Fruit fly (Drosophila melanogaster): ENCODE results near the gene hay.

The hay gene

DNA sequence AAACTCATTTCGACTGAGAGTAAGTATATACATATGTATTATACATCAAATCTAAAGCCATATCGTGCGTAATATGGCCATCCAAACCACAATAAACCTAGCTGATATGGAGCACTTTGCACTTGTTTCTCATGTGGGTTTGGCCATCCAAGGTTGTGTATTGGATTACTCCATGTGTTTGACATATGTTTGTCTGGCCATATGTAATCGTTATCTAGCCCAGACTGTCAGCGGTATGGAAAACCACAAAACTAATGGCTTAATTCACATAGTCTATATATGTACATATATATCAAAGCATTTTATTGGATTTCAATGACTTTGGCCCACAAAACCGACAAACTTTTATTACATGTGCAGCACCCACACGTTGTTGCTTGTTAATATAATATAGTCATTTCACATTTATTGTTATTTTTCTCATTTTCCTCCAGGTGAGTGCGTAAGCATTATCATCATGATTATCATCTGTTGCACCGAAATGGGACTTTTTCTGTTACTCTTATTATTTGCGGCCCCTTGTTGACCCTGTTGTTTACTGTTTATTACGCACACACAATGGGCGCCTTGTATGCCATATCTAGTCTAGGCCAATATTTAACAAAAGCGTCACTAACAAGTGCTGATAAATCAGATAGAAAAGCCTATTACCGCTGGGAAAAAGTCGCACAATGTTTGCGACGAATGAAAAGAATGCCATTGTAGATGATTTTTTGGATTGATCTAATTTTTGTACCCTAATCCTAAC lies 25.7 kb downstream of the hay start (continued):
- peak; percentile 28 for TF ChIP-seq pum (GFP tag; optimal IDR thresholded peaks at IDR 0.05)
- no peak for TF ChIP-seq jigr1 (GFP tag; IDR thresholded peaks at IDR 0.05)
- peak; percentile 65; the same call in 2 of the 3 replicates for TF ChIP-seq so (GFP tag; IDR thresholded peaks at IDR 0.05)
- peak; percentile 19; the same call in 1 of the 2 replicates for TF ChIP-seq Rfx (GFP tag; IDR thresholded peaks at IDR 0.05)
- peak; percentile 61 for TF ChIP-seq CG15514 (GFP tag; optimal IDR thresholded peaks at IDR 0.05)
- TF ChIP-seq gfzf (GFP tag; optimal IDR thresholded peaks at IDR 0.05), result no peak
- no peak for TF ChIP-seq CG9797 (GFP tag; optimal IDR thresholded peaks at IDR 0.05)
- no peak for TF ChIP-seq CG14860 (GFP tag; IDR thresholded peaks at IDR 0.05; ENCODE audit: partially characterized antibody)
- no peak for TF ChIP-seq Taf1 (GFP tag; IDR thresholded peaks at IDR 0.05)
- TF ChIP-seq CG3995 (GFP tag; optimal IDR thresholded peaks at IDR 0.05), result peak; percentile 1
- TF ChIP-seq slou (GFP tag; optimal IDR thresholded peaks at IDR 0.05), result peak; percentile 26
- TF ChIP-seq Ravus (GFP tag; IDR thresholded peaks at IDR 0.05), result no peak
- TF ChIP-seq Nf-YA (GFP tag; IDR thresholded peaks at IDR 0.05), result no peak
- TF ChIP-seq D19B (GFP tag; optimal IDR thresholded peaks at IDR 0.05), result peak; percentile 35
- peak; percentile 34 for TF ChIP-seq lilli (GFP tag; optimal IDR thresholded peaks at IDR 0.05)
- peak; percentile 51 for TF ChIP-seq Bdp1 (GFP tag; optimal IDR thresholded peaks at IDR 0.05)
- no peak for TF ChIP-seq Doc3 (GFP tag; IDR thresholded peaks at IDR 0.05; ENCODE audit: partially characterized antibody)
- peak; percentile 55 for TF ChIP-seq ewg (GFP tag; optimal IDR thresholded peaks at IDR 0.05)
- peak; percentile 37; the same call in 1 of the 3 replicates for TF ChIP-seq CG17361 (GFP tag; IDR thresholded peaks at IDR 0.05)
- TF ChIP-seq jing (GFP tag; optimal IDR thresholded peaks at IDR 0.05), result peak; percentile 16
- no peak for TF ChIP-seq abd-A (tag; optimal IDR thresholded peaks at IDR 0.05)
- TF ChIP-seq ash1 (GFP tag; optimal IDR thresholded peaks at IDR 0.05), result peak; percentile 38
- TF ChIP-seq gem (tag; optimal IDR thresholded peaks at IDR 0.05), result peak; percentile 69
- TF ChIP-seq dmrt11E (tag; optimal IDR thresholded peaks at IDR 0.05), result peak; percentile 42
- TF ChIP-seq CG3407 (GFP tag; optimal IDR thresholded peaks at IDR 0.05), result peak; percentile 80
- no peak for TF ChIP-seq Stat92E (GFP tag; optimal IDR thresholded peaks at IDR 0.05)
- TF ChIP-seq rib (GFP tag; IDR thresholded peaks at IDR 0.05), result no peak
- no peak for TF ChIP-seq CG9932 (GFP tag; IDR thresholded peaks at IDR 0.05)
- peak; percentile 62 for TF ChIP-seq HmgZ (tag; optimal IDR thresholded peaks at IDR 0.05)
- TF ChIP-seq CTCF (GFP tag; optimal IDR thresholded peaks at IDR 0.05), result peak; percentile 14
- TF ChIP-seq CG1024 (GFP tag; IDR thresholded peaks at IDR 0.05), result peak; percentile 22; the same call in 1 of the 2 replicates
- peak; percentile 50 for TF ChIP-seq ems (GFP tag; optimal IDR thresholded peaks at IDR 0.05)
- TF ChIP-seq Nf-YC (tag; optimal IDR thresholded peaks at IDR 0.05), result peak; percentile 7
- no peak for TF ChIP-seq dan (GFP tag; IDR thresholded peaks at IDR 0.05)
- TF ChIP-seq tio (GFP tag; optimal IDR thresholded peaks at IDR 0.05), result peak; percentile 55
- peak; percentile 63 for TF ChIP-seq dmrt99B (tag; optimal IDR thresholded peaks at IDR 0.05)
- peak; percentile 88 for TF ChIP-seq CG17568 (GFP tag; optimal IDR thresholded peaks at IDR 0.05)
- peak; percentile 63 for TF ChIP-seq CoRest (tag; optimal IDR thresholded peaks at IDR 0.05)
- peak; percentile 26 for TF ChIP-seq CG7786 (GFP tag; optimal IDR thresholded peaks at IDR 0.05)
- TF ChIP-seq CG2129 (GFP tag; IDR thresholded peaks at IDR 0.05; ENCODE audit: partially characterized antibody), result no peak
- TF ChIP-seq CG17612 (GFP tag; IDR thresholded peaks at IDR 0.05), result no peak
- peak; percentile 63 for TF ChIP-seq NC2α (GFP tag; optimal IDR thresholded peaks at IDR 0.05)
- TF ChIP-seq BtbVII (GFP tag; optimal IDR thresholded peaks at IDR 0.05), result peak; percentile 73
- peak; percentile 25; the same call in 2 of the 3 replicates for TF ChIP-seq sr (GFP tag; IDR thresholded peaks at IDR 0.05)
- no peak for TF ChIP-seq ssp (GFP tag; IDR thresholded peaks at IDR 0.05)
- peak; percentile 73 for TF ChIP-seq CG13296 (GFP tag; optimal IDR thresholded peaks at IDR 0.05)
- no peak for TF ChIP-seq klu (GFP tag; IDR thresholded peaks at IDR 0.05)
- no peak for TF ChIP-seq hbn (GFP tag; IDR thresholded peaks at IDR 0.05; ENCODE audit: partially characterized antibody)
- peak; percentile 69 for TF ChIP-seq unpg (GFP tag; optimal IDR thresholded peaks at IDR 0.05)
- TF ChIP-seq az2 (GFP tag; optimal IDR thresholded peaks at IDR 0.05), result peak; percentile 32
